Worm (Caenorhabditis elegans): ENCODE data around the gene T28D6.7.

T28D6.7 gene

ce11 chrIII:11371236-11371635 is 25.0 kb upstream of the T28D6.7 start:
- TF ChIP-seq T26A8.4 (GFP tag; IDR thresholded peaks at IDR 0.05) (peak; percentile 83), madf-9 (GFP tag; conservative IDR thresholded peaks at IDR 0.05) (peak; percentile 64; the same call in 1 of the 2 replicates), arid-1 (GFP tag; conservative IDR thresholded peaks at IDR 0.05) (0 out of 2 replicates have a peak, but pooled peaks have one; percentile 52), set-16 (GFP tag; IDR thresholded peaks at IDR 0.05) (peak; percentile 39), unc-130 (GFP tag; optimal IDR thresholded peaks at IDR 0.05) (peak; percentile 54), ztf-11 (tag; optimal IDR thresholded peaks at IDR 0.05) (no peak), dmd-6 (GFP tag; IDR thresholded peaks at IDR 0.05) (peak; percentile 66), lin-39 (tag; optimal IDR thresholded peaks at IDR 0.05) (no peak), Y48G9A.11 (GFP tag; IDR thresholded peaks at IDR 0.05) (0 out of 2 replicates have a peak, but pooled peaks have one; percentile 52), skn-1 (tag; optimal IDR thresholded peaks at IDR 0.05) (no peak), saeg-2 (GFP tag; IDR thresholded peaks at IDR 0.05) (no peak; the same call in 1 of the 2 replicates), nhr-41 (GFP tag; IDR thresholded peaks at IDR 0.05) (0 out of 2 replicates have a peak, but pooled peaks have one; percentile 18), nhr-6 (tag; optimal IDR thresholded peaks at IDR 0.05) (peak; percentile 8), lin-13 (GFP tag; optimal IDR thresholded peaks at IDR 0.05) (peak; percentile 59), aha-1 (tag) (peak; percentile 95), rbr-2 (tag; optimal IDR thresholded peaks at IDR 0.05) (peak; percentile 70), nhr-237 (tag; optimal IDR thresholded peaks at IDR 0.05) (no peak), nhr-111 (GFP tag; optimal IDR thresholded peaks at IDR 0.05) (peak; percentile 79), daf-19 (GFP tag; conservative IDR thresholded peaks at IDR 0.05) (no peak; the same call in none of the 2 replicates), ces-1 (GFP tag; optimal IDR thresholded peaks at IDR 0.05) (no peak), dve-1 (tag; optimal IDR thresholded peaks at IDR 0.05; ENCODE audit: insufficient read depth) (peak; percentile 61), zag-1 (tag; optimal IDR thresholded peaks at IDR 0.05) (no peak), unc-62 (GFP tag; optimal IDR thresholded peaks at IDR 0.05 in 1 of 2) (peak in 1 of 2 experiments; percentile 83), unc-62 (tag; optimal IDR thresholded peaks at IDR 0.05) (no peak), lir-3 (tag; optimal IDR thresholded peaks at IDR 0.05) (peak; percentile 59), vab-7 (GFP tag; IDR thresholded peaks at IDR 0.05) (peak; percentile 74), mxl-2 (GFP tag; conservative IDR thresholded peaks at IDR 0.05) (peak; percentile 81; the same call in 1 of the 2 replicates), hlh-30 (tag; optimal IDR thresholded peaks at IDR 0.05; ENCODE audit: insufficient read depth) (no peak), daf-8 (GFP tag; IDR thresholded peaks at IDR 0.05) (peak; percentile 69; the same call in 1 of the 2 replicates), ceh-44 (GFP tag; IDR thresholded peaks at IDR 0.05) (peak; percentile 66; the same call in 1 of the 2 replicates), dpl-1 (GFP tag; optimal IDR thresholded peaks at IDR 0.05) (peak; percentile 41), hif-1 (tag; optimal IDR thresholded peaks at IDR 0.05) (peak in 1 of 2 experiments; percentile 39), madf-5 (GFP tag; IDR thresholded peaks at IDR 0.05) (peak in 1 of 2 experiments; percentile 54; a peak in 1 of 4 replicates), F44E2.7 (GFP tag; IDR thresholded peaks at IDR 0.05) (peak; percentile 82; the same call in 1 of the 2 replicates), lin-38 (GFP tag; IDR thresholded peaks at IDR 0.05) (peak; percentile 79), spr-1 (tag; optimal IDR thresholded peaks at IDR 0.05) (peak; percentile 19), daf-16 (GFP tag; optimal IDR thresholded peaks at IDR 0.05) (peak; percentile 26 to 30), daf-16 (tag; optimal IDR thresholded peaks at IDR 0.05) (peak; percentile 28), lim-7 (GFP tag; IDR thresholded peaks at IDR 0.05) (peak; percentile 94), pha-4 (GFP tag; IDR thresholded peaks at IDR 0.05) (peak; percentile 75; the same call in 1 of the 2 replicates), pha-4 (tag; optimal IDR thresholded peaks at IDR 0.05) (no peak), ctbp-1 (GFP tag; IDR thresholded peaks at IDR 0.05) (0 out of 2 replicates have a peak, but pooled peaks have one; percentile 54), spr-3 (GFP tag; optimal IDR thresholded peaks at IDR 0.05) (peak; percentile 45), nhr-11 (tag; optimal IDR thresholded peaks at IDR 0.05) (peak; percentile 18), nhr-48 (tag; optimal IDR thresholded peaks at IDR 0.05) (peak; percentile 26), fkh-10 (GFP tag; optimal IDR thresholded peaks at IDR 0.05) (no peak), sdz-12 (GFP tag; optimal IDR thresholded peaks at IDR 0.05) (peak; percentile 43), hmg-1.1 (GFP tag; IDR thresholded peaks at IDR 0.05) (peak; percentile 89), dmd-9 (GFP tag; IDR thresholded peaks at IDR 0.05) (peak; percentile 34; the same call in 1 of the 2 replicates), F37D6.2 (tag; optimal IDR thresholded peaks at IDR 0.05) (peak; percentile 35), D1046.2 (GFP tag; IDR thresholded peaks at IDR 0.05) (peak; percentile 90)
